Fruit fly (Drosophila melanogaster): Measurements from ENCODE around the gene lz.
A peak's percentile ranks its signal among the peaks of the same experiment; 100 is the strongest.

lz gene

dm6 chrX:9272830-9273507 lies 11.5 kb upstream of the lz start, which contains the start of the genes Cfp1 and Aladin:
Gene Cfp1 (minus strand): TSS chrX:9272960.
Gene Aladin (plus strand): TSS chrX:9273413.
- TF ChIP-seq CG8478 (optimal IDR thresholded peaks at IDR 0.05) (no peak), CTCF (optimal IDR thresholded peaks at IDR 0.05) (no peak)

- no peak for TF ChIP-seq CTCF (optimal IDR thresholded peaks at IDR 0.05)
- TF ChIP-seq CG8478 (optimal IDR thresholded peaks at IDR 0.05), result no peak
These were observed 2.3 kb upstream of the lz start for dm6 chrX:9281998-9282644.

- no peak for TF ChIP-seq CG8478 (optimal IDR thresholded peaks at IDR 0.05)
- peak; percentile 58 to 69 for TF ChIP-seq CTCF (optimal IDR thresholded peaks at IDR 0.05)
These were observed 1.6 kb upstream of the lz start, which contains the start of gene c11.1 for dm6 chrX:9282783-9283289. Gene c11.1 (minus strand): TSS chrX:9283117.

- TF ChIP-seq CTCF (optimal IDR thresholded peaks at IDR 0.05) (peak; percentile 78 to 85), CG8478 (optimal IDR thresholded peaks at IDR 0.05) (no peak)
These were observed 1.9 kb downstream of the lz start for dm6 chrX:9286386-9286785.

dm6 chrX:9291270-9291669 lies 6.8 kb downstream of the lz start:
- TF ChIP-seq CG8478 (optimal IDR thresholded peaks at IDR 0.05) (no peak), CTCF (optimal IDR thresholded peaks at IDR 0.05) (no peak)

- TF ChIP-seq CTCF (optimal IDR thresholded peaks at IDR 0.05), result no peak
- TF ChIP-seq CG8478 (optimal IDR thresholded peaks at IDR 0.05), result no peak
These were observed 11.1 kb downstream of the lz start for dm6 chrX:9295518-9295917.

dm6 chrX:9296518-9296917 lies 12.1 kb downstream of the lz start:
- no peak for TF ChIP-seq CTCF (optimal IDR thresholded peaks at IDR 0.05)
- no peak for TF ChIP-seq CG8478 (optimal IDR thresholded peaks at IDR 0.05)

dm6 chrX:9297661-9298433 lies 13.4 kb downstream of the lz start:
- TF ChIP-seq CG8478 (optimal IDR thresholded peaks at IDR 0.05), result no peak
- TF ChIP-seq CTCF (optimal IDR thresholded peaks at IDR 0.05), result no peak

dm6 chrX:9305735-9306134 lies 21.3 kb downstream of the lz start:
- TF ChIP-seq CTCF (optimal IDR thresholded peaks at IDR 0.05), result no peak
- TF ChIP-seq CG8478 (optimal IDR thresholded peaks at IDR 0.05), result no peak

dm6 chrX:9309959-9310658 lies 25.7 kb downstream of the lz start:
- TF ChIP-seq CTCF (optimal IDR thresholded peaks at IDR 0.05) (no peak), CG8478 (optimal IDR thresholded peaks at IDR 0.05) (no peak)

- TF ChIP-seq CTCF (optimal IDR thresholded peaks at IDR 0.05) (no peak), CG8478 (optimal IDR thresholded peaks at IDR 0.05) (no peak)
These were observed 32.7 kb downstream of the lz start for dm6 chrX:9317100-9317499.

- TF ChIP-seq CG8478 (optimal IDR thresholded peaks at IDR 0.05) (no peak), CTCF (optimal IDR thresholded peaks at IDR 0.05) (peak; percentile 35 to 54)
These were observed 34.7 kb downstream of the lz start, which contains the start of the genes c12.1 and c12.2 for dm6 chrX:9319140-9319539. Gene c12.1 (minus strand): TSS chrX:9319223. Gene c12.2 (plus strand): TSS chrX:9319359.

- TF ChIP-seq CG8478 (optimal IDR thresholded peaks at IDR 0.05) (no peak), CTCF (optimal IDR thresholded peaks at IDR 0.05) (no peak)
These were observed 45.9 kb downstream of the lz start, which contains the start of gene CG34450 for dm6 chrX:9330387-9330786. Gene CG34450 (minus strand): TSS chrX:9330487.

- TF ChIP-seq CG8478 (optimal IDR thresholded peaks at IDR 0.05) (no peak), CTCF (optimal IDR thresholded peaks at IDR 0.05) (no peak)
These were observed 47.8 kb downstream of the lz start for dm6 chrX:9332208-9332607.

All from S2 (cell line).